Worm (Caenorhabditis elegans): Measurements from ENCODE around the gene tgt-1.

DNA sequence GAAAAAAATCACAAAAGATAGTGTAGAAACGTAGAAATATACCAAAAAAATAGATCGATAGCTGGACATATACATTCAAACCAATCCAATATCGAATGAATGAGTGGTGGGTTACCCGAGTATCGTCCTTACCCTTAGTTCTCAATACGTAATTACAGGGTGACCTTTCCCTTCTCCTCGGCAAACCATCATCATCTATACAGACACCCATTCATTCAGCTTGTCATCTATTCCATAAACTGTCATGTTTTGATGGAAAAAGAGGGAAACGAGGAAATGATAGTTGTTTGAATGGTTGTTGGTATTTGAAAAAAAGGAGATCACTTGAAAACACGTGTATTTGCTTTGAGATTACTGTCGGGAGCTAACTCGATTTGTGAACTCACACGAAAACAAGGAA, 35.5 kb downstream of the tgt-1 start:
- no peak for TF ChIP-seq lin-11 (tag; optimal IDR thresholded peaks at IDR 0.05)
- no peak for TF ChIP-seq madf-2 (tag; optimal IDR thresholded peaks at IDR 0.05)
- TF ChIP-seq unc-86 (tag; optimal IDR thresholded peaks at IDR 0.05), result no peak
- TF ChIP-seq fax-1 (tag; optimal IDR thresholded peaks at IDR 0.05), result no peak
- no peak for TF ChIP-seq ceh-30 (tag; optimal IDR thresholded peaks at IDR 0.05)
- no peak for TF ChIP-seq F13H6.1 (tag; optimal IDR thresholded peaks at IDR 0.05)
- TF ChIP-seq sdc-2 (tag; optimal IDR thresholded peaks at IDR 0.05), result no peak
- no peak for TF ChIP-seq rnt-1 (tag; optimal IDR thresholded peaks at IDR 0.05)
